Fruit fly (Drosophila melanogaster): ENCODE data around the gene Cht7.

Gene Cht7

dm6 chr3L:3106908-3107821 lies at the start of gene Cht7 (continued):
- TF ChIP-seq odd (GFP tag; optimal IDR thresholded peaks at IDR 0.05), result peak; percentile 83
- peak; percentile 80 for TF ChIP-seq sug (tag; optimal IDR thresholded peaks at IDR 0.05)
- peak; percentile 46 for TF ChIP-seq en (GFP tag; optimal IDR thresholded peaks at IDR 0.05)
- peak; percentile 83 for TF ChIP-seq CG13775 (GFP tag; optimal IDR thresholded peaks at IDR 0.05)
- peak; percentile 83 for TF ChIP-seq Dbx (GFP tag; IDR thresholded peaks at IDR 0.05)
- no peak for TF ChIP-seq br (optimal IDR thresholded peaks at IDR 0.05)
- peak; percentile 86 for TF ChIP-seq ci (GFP tag; IDR thresholded peaks at IDR 0.05)
- TF ChIP-seq CG2202 (tag; optimal IDR thresholded peaks at IDR 0.05), result peak; percentile 80
- peak; percentile 34 for TF ChIP-seq her (GFP tag; optimal IDR thresholded peaks at IDR 0.05)
- peak; percentile 61; the same call in 1 of the 2 replicates for TF ChIP-seq ham (GFP tag; IDR thresholded peaks at IDR 0.05)
- TF ChIP-seq hth (optimal IDR thresholded peaks at IDR 0.05), result no peak
- peak; percentile 58 for TF ChIP-seq CG4404 (GFP tag; IDR thresholded peaks at IDR 0.05)
- TF ChIP-seq lov (optimal IDR thresholded peaks at IDR 0.05), result no peak
- TF ChIP-seq lov (GFP tag; IDR thresholded peaks at IDR 0.05), result peak; percentile 56; the same call in 1 of the 3 replicates
- peak; percentile 55; the same call in 2 of the 3 replicates for TF ChIP-seq CG2889 (GFP tag; IDR thresholded peaks at IDR 0.05)
- peak; percentile 76 for TF ChIP-seq croc (GFP tag; conservative IDR thresholded peaks at IDR 0.05)
- TF ChIP-seq YL-1 (GFP tag; optimal IDR thresholded peaks at IDR 0.05), result peak; percentile 47
- TF ChIP-seq CoRest (tag; optimal IDR thresholded peaks at IDR 0.05), result peak; percentile 93
- TF ChIP-seq Atf3 (GFP tag; optimal IDR thresholded peaks at IDR 0.05), result peak; percentile 62
- TF ChIP-seq CG10274 (GFP tag; optimal IDR thresholded peaks at IDR 0.05), result peak; percentile 61
- TF ChIP-seq CG32532 (GFP tag; IDR thresholded peaks at IDR 0.05), result peak; percentile 88
- peak; percentile 50; the same call in 1 of the 3 replicates for TF ChIP-seq z (GFP tag; IDR thresholded peaks at IDR 0.05)
- peak; percentile 79 for TF ChIP-seq Fer1 (GFP tag; optimal IDR thresholded peaks at IDR 0.05)
- 0 out of 2 replicates have a peak, but pooled peaks have one; percentile 29 for TF ChIP-seq CG10321 (GFP tag; IDR thresholded peaks at IDR 0.05)
- TF ChIP-seq slou (GFP tag; optimal IDR thresholded peaks at IDR 0.05), result peak; percentile 32
- peak; percentile 86 for TF ChIP-seq Xbp1 (GFP tag; optimal IDR thresholded peaks at IDR 0.05)
- peak; percentile 86 for TF ChIP-seq CG11695 (GFP tag; IDR thresholded peaks at IDR 0.05)
- TF ChIP-seq unc-4 (GFP tag; IDR thresholded peaks at IDR 0.05; ENCODE audit: partially characterized antibody), result no peak
- no peak for TF ChIP-seq Opbp (GFP tag; IDR thresholded peaks at IDR 0.05; ENCODE audit: partially characterized antibody)
- TF ChIP-seq bigmax (GFP tag; optimal IDR thresholded peaks at IDR 0.05), result no peak
- TF ChIP-seq zen (tag; optimal IDR thresholded peaks at IDR 0.05), result peak; percentile 57
- peak; percentile 42; the same call in 1 of the 2 replicates for TF ChIP-seq gt (GFP tag; IDR thresholded peaks at IDR 0.05)
- peak; percentile 49 for TF ChIP-seq CG8281 (tag; optimal IDR thresholded peaks at IDR 0.05)
- peak; percentile 91 for TF ChIP-seq Rfx (GFP tag; IDR thresholded peaks at IDR 0.05)
- TF ChIP-seq ATbp (GFP tag; optimal IDR thresholded peaks at IDR 0.05), result peak; percentile 91
- peak; percentile 87 for TF ChIP-seq slbo (GFP tag; IDR thresholded peaks at IDR 0.05)
- TF ChIP-seq CG12744 (GFP tag; optimal IDR thresholded peaks at IDR 0.05), result peak; percentile 70
- 0 out of 3 replicates have a peak, but pooled peaks have one; percentile 50 for TF ChIP-seq otp (GFP tag; IDR thresholded peaks at IDR 0.05)
- peak; percentile 90 for TF ChIP-seq CG12391 (tag; optimal IDR thresholded peaks at IDR 0.05)
- TF ChIP-seq cato (GFP tag; optimal IDR thresholded peaks at IDR 0.05; ENCODE audit: borderline replicate concordance), result peak; percentile 60
- TF ChIP-seq CG17802 (tag; optimal IDR thresholded peaks at IDR 0.05), result peak; percentile 22
- peak; percentile 47; the same call in 1 of the 2 replicates for TF ChIP-seq CG5953 (GFP tag; IDR thresholded peaks at IDR 0.05)
- no peak for TF ChIP-seq HmgD (GFP tag; optimal IDR thresholded peaks at IDR 0.05)
- peak; percentile 68 to 93 for TF ChIP-seq Hr51 (GFP tag; optimal IDR thresholded peaks at IDR 0.05)
- peak in 1 of 2 experiments; percentile 93 for TF ChIP-seq eve (GFP tag; optimal IDR thresholded peaks at IDR 0.05)
- peak; percentile 87 for TF ChIP-seq CG17385 (GFP tag; optimal IDR thresholded peaks at IDR 0.05)
- peak; percentile 35 for TF ChIP-seq CG13123 (GFP tag; optimal IDR thresholded peaks at IDR 0.05)
- peak; percentile 75 for TF ChIP-seq CG2875 (GFP tag; optimal IDR thresholded peaks at IDR 0.05)
- TF ChIP-seq CG6765 (GFP tag; optimal IDR thresholded peaks at IDR 0.05), result peak; percentile 59

Measured in whole organism, embryonic.